Fruit fly (Drosophila melanogaster): ENCODE measurements around the gene CG15172.
A peak's percentile ranks its signal among the peaks of the same experiment; 100 is the strongest.

CG15172 gene

DNA sequence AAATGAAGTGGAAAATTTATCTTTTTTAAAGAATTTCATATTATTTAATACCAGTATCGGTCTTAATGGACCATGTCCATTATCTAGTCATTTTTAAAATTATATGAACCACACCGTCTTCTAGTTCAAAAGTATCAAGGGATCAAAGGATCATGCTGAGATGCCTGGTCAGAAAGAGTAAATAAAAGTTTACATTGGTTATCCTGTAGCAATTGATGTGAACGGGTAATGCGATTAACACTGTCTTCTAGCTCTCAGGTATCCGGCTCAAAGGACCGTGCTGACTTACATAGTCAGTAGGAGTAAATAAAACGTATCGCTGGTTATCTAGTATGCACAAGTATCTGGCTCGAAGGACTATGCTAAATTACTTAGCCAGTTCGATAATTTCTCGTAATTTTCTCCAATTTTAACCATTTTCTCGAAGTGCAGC lies 3.0 kb upstream of the CG15172 start (continued):
- TF ChIP-seq Fer3 (tag; optimal IDR thresholded peaks at IDR 0.05) (no peak), Ets65A (GFP tag) (peak; percentile 53), CG15269 (tag; optimal IDR thresholded peaks at IDR 0.05) (peak; percentile 44), row (GFP tag; IDR thresholded peaks at IDR 0.05) (peak; percentile 47; the same call in 2 of the 3 replicates), CG11093 (GFP tag; IDR thresholded peaks at IDR 0.05) (no peak), CG34376 (GFP tag; optimal IDR thresholded peaks at IDR 0.05) (peak; percentile 34), slou (GFP tag; optimal IDR thresholded peaks at IDR 0.05) (peak; percentile 2), chinmo (GFP tag; IDR thresholded peaks at IDR 0.05; ENCODE audit: partially characterized antibody) (no peak), mam (GFP tag; optimal IDR thresholded peaks at IDR 0.05) (peak; percentile 44), btn (GFP tag; optimal IDR thresholded peaks at IDR 0.05) (no peak), CG12659 (GFP tag; optimal IDR thresholded peaks at IDR 0.05) (peak; percentile 31), sens (GFP tag) (peak; percentile 84), CG5180 (GFP tag; optimal IDR thresholded peaks at IDR 0.05) (peak; percentile 10), CG15011 (GFP tag; optimal IDR thresholded peaks at IDR 0.05) (peak; percentile 10), CG18262 (tag; optimal IDR thresholded peaks at IDR 0.05) (peak; percentile 52), CG32532 (GFP tag; IDR thresholded peaks at IDR 0.05) (no peak), CG11560 (tag; IDR thresholded peaks at IDR 0.05) (0 out of 3 replicates have a peak, but pooled peaks have one; percentile 42), grau (tag; optimal IDR thresholded peaks at IDR 0.05) (peak; percentile 27), seq (GFP tag; IDR thresholded peaks at IDR 0.05) (peak; percentile 19; the same call in 1 of the 2 replicates), dati (GFP tag; IDR thresholded peaks at IDR 0.05) (no peak), CG6175 (GFP tag; IDR thresholded peaks at IDR 0.05) (no peak), CG10147 (GFP tag; optimal IDR thresholded peaks at IDR 0.05) (peak; percentile 41), CG7556 (GFP tag; optimal IDR thresholded peaks at IDR 0.05) (peak; percentile 81), twi (tag; optimal IDR thresholded peaks at IDR 0.05) (no peak), CG18476 (GFP tag; optimal IDR thresholded peaks at IDR 0.05) (peak; percentile 6), CG17829 (tag; optimal IDR thresholded peaks at IDR 0.05) (peak; percentile 4), ind (GFP tag; optimal IDR thresholded peaks at IDR 0.05) (peak; percentile 25), Lhr (GFP tag; optimal IDR thresholded peaks at IDR 0.05) (no peak), gsb-n (tag; optimal IDR thresholded peaks at IDR 0.05) (no peak), zf30C (GFP tag; optimal IDR thresholded peaks at IDR 0.05) (no peak), CG6854 (GFP tag; optimal IDR thresholded peaks at IDR 0.05) (peak; percentile 29), CG11723 (GFP tag; optimal IDR thresholded peaks at IDR 0.05) (no peak)

DNA sequence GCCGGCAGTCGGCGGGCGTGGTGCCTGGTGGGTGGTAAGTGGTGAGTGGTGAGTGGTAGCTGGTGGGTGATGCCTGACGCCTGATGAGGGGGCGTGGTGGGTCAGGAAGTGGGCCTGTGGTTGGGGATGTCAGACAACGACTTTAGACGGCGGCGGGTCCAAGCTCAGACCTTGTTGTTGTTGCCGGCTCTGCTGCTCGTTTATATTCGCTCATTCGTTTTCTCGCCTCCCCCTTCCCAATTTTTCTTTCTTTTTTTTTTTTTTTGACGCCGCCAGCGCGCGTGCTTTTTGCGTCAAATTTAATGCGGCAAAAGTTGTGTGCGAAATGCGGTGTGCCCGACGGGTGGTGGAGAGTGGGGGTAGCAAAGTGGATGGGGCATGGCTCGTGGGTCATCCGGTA lies 2.6 kb upstream of the CG15172 start:
- TF ChIP-seq oc (tag; optimal IDR thresholded peaks at IDR 0.05) (no peak), Hr51 (GFP tag; optimal IDR thresholded peaks at IDR 0.05) (peak in 1 of 2 experiments; percentile 51), CG2875 (GFP tag; optimal IDR thresholded peaks at IDR 0.05) (no peak), Med (GFP tag) (peak; percentile 49), dysf (GFP tag; IDR thresholded peaks at IDR 0.05) (0 out of 3 replicates have a peak, but pooled peaks have one; percentile 3), CG4328 (GFP tag; optimal IDR thresholded peaks at IDR 0.05) (no peak), mam (GFP tag; optimal IDR thresholded peaks at IDR 0.05) (no peak), CG10543 (GFP tag; optimal IDR thresholded peaks at IDR 0.05) (peak; percentile 34), sna (GFP tag; IDR thresholded peaks at IDR 0.05; ENCODE audit: partially characterized antibody) (no peak), CG12391 (tag; optimal IDR thresholded peaks at IDR 0.05) (no peak), crol (GFP tag; IDR thresholded peaks at IDR 0.05) (peak; percentile 38; the same call in 1 of the 2 replicates), abd-A (tag; optimal IDR thresholded peaks at IDR 0.05) (peak; percentile 96), Fer1 (GFP tag; optimal IDR thresholded peaks at IDR 0.05) (peak; percentile 1), Adf1 (GFP tag; IDR thresholded peaks at IDR 0.05) (peak; percentile 66; the same call in 1 of the 2 replicates), CG4360 (GFP tag; IDR thresholded peaks at IDR 0.05) (0 out of 2 replicates have a peak, but pooled peaks have one; percentile 8), sqz (GFP tag; optimal IDR thresholded peaks at IDR 0.05) (peak; percentile 65), CG17359 (tag; optimal IDR thresholded peaks at IDR 0.05) (peak; percentile 41), CG13894 (tag; optimal IDR thresholded peaks at IDR 0.05) (peak; percentile 25), CG32772 (GFP tag; IDR thresholded peaks at IDR 0.05) (0 out of 2 replicates have a peak, but pooled peaks have one; percentile 19), Hey (tag; optimal IDR thresholded peaks at IDR 0.05) (peak; percentile 89)
